Fruit fly (Drosophila melanogaster) whole organism, embryonic: ENCODE measurements around the gene CG7296.

Experiments
- Blimp-1 ChIP-seq: fragments of 200-800 bp; sonication (Bioruptor generic); optimal IDR thresholded peaks from 3 replicates; lab custom pipeline; 2018; ENCODE audit warnings: missing biosample characterization, missing genetic modification characterization, mild to moderate bottlenecking, moderate library complexity, missing genetic modification reagents
- BtbVII ChIP-seq: fragments of 200-800 bp; sonication (Bioruptor generic); optimal IDR thresholded peaks from 3 replicates; lab custom pipeline; 2017; ENCODE audit warnings: missing biosample characterization, mild to moderate bottlenecking, missing genetic modification characterization
- Bteb2 ChIP-seq: fragments of 200-800 bp; sonication (Bioruptor generic); optimal IDR thresholded peaks from 2 replicates; lab custom pipeline; 2016; ENCODE audit warnings: missing biosample characterization, missing genetic modification characterization
- CG10267 ChIP-seq: fragments of 200-800 bp; sonication (Bioruptor generic); optimal IDR thresholded peaks from 2 replicates; lab custom pipeline; 2018; ENCODE audit warnings: missing biosample characterization, mild to moderate bottlenecking, missing genetic modification characterization, moderate library complexity
- CG12659 ChIP-seq: fragments of 200-800 bp; sonication (Bioruptor generic); optimal IDR thresholded peaks from 3 replicates; lab custom pipeline; 2017; ENCODE audit warnings: mild to moderate bottlenecking, missing biosample characterization, missing genetic modification reagents, missing genetic modification characterization
- CG15514 ChIP-seq: fragments of 200-800 bp; sonication (Bioruptor generic); optimal IDR thresholded peaks from 3 replicates; lab custom pipeline; 2017; ENCODE audit warnings: missing biosample characterization, missing genetic modification characterization, mild to moderate bottlenecking, moderate library complexity, missing genetic modification reagents
- CG15696 ChIP-seq: fragments of 200-800 bp; sonication (Bioruptor generic); optimal IDR thresholded peaks from 2 replicates; lab custom pipeline; 2019; ENCODE audit warnings: missing biosample characterization, mild to moderate bottlenecking, missing genetic modification characterization, moderate library complexity
- CG17361 ChIP-seq: fragments of 200-800 bp; sonication (Bioruptor generic); IDR thresholded peaks from 3 replicates; pipeline ENCODE4 v1.3.6; 2022; ENCODE audit warnings: missing biosample characterization, missing genetic modification characterization
- CG2712 ChIP-seq: fragments of 200-800 bp; optimal IDR thresholded peaks from 3 replicates; lab custom pipeline; 2019; ENCODE audit warnings: missing biosample characterization, mild to moderate bottlenecking, missing genetic modification characterization, moderate library complexity
- CG30431 ChIP-seq: fragments of 200-800 bp; sonication (Bioruptor generic); optimal IDR thresholded peaks from 2 replicates; lab custom pipeline; 2017; ENCODE audit warnings: missing biosample characterization, missing genetic modification characterization
- CG3281 ChIP-seq: fragments of 200-800 bp; sonication (Bioruptor generic); optimal IDR thresholded peaks from 3 replicates; lab custom pipeline; 2017; ENCODE audit warnings: missing biosample characterization, mild to moderate bottlenecking, missing genetic modification characterization
- CG34422 ChIP-seq: fragments of 200-800 bp; sonication (Bioruptor generic); IDR thresholded peaks from 3 replicates; pipeline ENCODE4 v1.3.6; 2022; ENCODE audit warnings: missing biosample characterization, missing genetic modification characterization
- CG4328 ChIP-seq: fragments of 200-800 bp; sonication (Bioruptor generic); optimal IDR thresholded peaks from 3 replicates; lab custom pipeline; 2017; ENCODE audit warnings: missing biosample characterization, missing genetic modification reagents, missing genetic modification characterization
- CG6175 ChIP-seq: fragments of 200-800 bp; sonication (Bioruptor generic); IDR thresholded peaks from 3 replicates; pipeline ENCODE4 v1.3.6; 2022; ENCODE audit warnings: missing biosample characterization, missing genetic modification characterization
- CG6254 ChIP-seq: fragments of 200-800 bp; sonication (Bioruptor generic); optimal IDR thresholded peaks from 3 replicates; lab custom pipeline; 2017; ENCODE audit warnings: mild to moderate bottlenecking, missing biosample characterization, missing genetic modification reagents, missing genetic modification characterization
- CG7987 ChIP-seq: fragments of 200-800 bp; sonication (Bioruptor generic); optimal IDR thresholded peaks from 2 replicates; lab custom pipeline; 2018; ENCODE audit warnings: missing biosample characterization, mild to moderate bottlenecking, missing genetic modification characterization, moderate library complexity
- CG9437 ChIP-seq: fragments of 200-800 bp; sonication (Bioruptor generic); optimal IDR thresholded peaks from 2 replicates; lab custom pipeline; 2018; ENCODE audit warnings: missing biosample characterization, mild to moderate bottlenecking, missing genetic modification characterization
- Dip2 ChIP-seq: fragments of 200-800 bp; sonication (Bioruptor generic); IDR thresholded peaks from 2 replicates; pipeline ENCODE4 v1.3.6; 2022; ENCODE audit warnings: missing biosample characterization, missing genetic modification characterization
- Drgx ChIP-seq: fragments of 200-800 bp; sonication (Bioruptor generic); IDR thresholded peaks from 2 replicates; pipeline ENCODE4 v1.3.6; 2022; ENCODE audit warnings: missing biosample characterization, missing genetic modification characterization
- E2f1 ChIP-seq: fragments of 200-800 bp; sonication (Bioruptor generic); IDR thresholded peaks from 2 replicates; pipeline ENCODE4 v1.3.6; 2022; ENCODE audit warnings: missing biosample characterization, missing genetic modification characterization
- E2f2 ChIP-seq: fragments of 200-800 bp; sonication (Bioruptor generic); IDR thresholded peaks from 2 replicates; pipeline ENCODE4 v1.3.6; 2022; ENCODE audit warnings: missing biosample characterization, missing genetic modification characterization
- Elba2 ChIP-seq: fragments of 200-800 bp; sonication (Bioruptor generic); optimal IDR thresholded peaks from 3 replicates; lab custom pipeline; 2016; ENCODE audit warnings: missing biosample characterization, missing genetic modification characterization
- Gug ChIP-seq: fragments of 200-800 bp; sonication (Bioruptor generic); IDR thresholded peaks from 4 replicates; pipeline ENCODE4 v1.3.6; 2022; ENCODE audit warnings: missing biosample characterization, missing genetic modification characterization
- HLH4C ChIP-seq: fragments of 200-800 bp; sonication (Bioruptor generic); IDR thresholded peaks from 3 replicates; pipeline ENCODE4 v1.3.6; 2022; ENCODE audit warnings: missing biosample characterization, missing genetic modification characterization; ENCODE audit not compliant: partially characterized antibody
- Hmr ChIP-seq: fragments of 200-800 bp; sonication (Bioruptor generic); optimal IDR thresholded peaks from 3 replicates; lab custom pipeline; 2017; ENCODE audit warnings: mild to moderate bottlenecking, missing biosample characterization, missing genetic modification reagents, missing genetic modification characterization
- NK7.1 ChIP-seq: fragments of 200-800 bp; sonication (Bioruptor generic); optimal IDR thresholded peaks from 3 replicates; lab custom pipeline; 2016; ENCODE audit warnings: missing biosample characterization, missing genetic modification characterization
- Ravus ChIP-seq: fragments of 200-800 bp; sonication (Bioruptor generic); IDR thresholded peaks from 2 replicates; pipeline ENCODE4 v1.3.6; 2022; ENCODE audit warnings: missing biosample characterization, missing genetic modification characterization
- Sin3A ChIP-seq: fragments of >200 bp; optimal IDR thresholded peaks from 2 replicates; lab custom pipeline; 2018
- Sox100B ChIP-seq: fragments of 200-800 bp; sonication (Bioruptor generic); optimal IDR thresholded peaks from 3 replicates; lab custom pipeline; 2018; ENCODE audit warnings: missing biosample characterization, mild to moderate bottlenecking, missing genetic modification characterization
- Sry-β ChIP-seq: fragments of 200-800 bp; sonication (Bioruptor generic); optimal IDR thresholded peaks from 2 replicates; lab custom pipeline; 2018; ENCODE audit warnings: missing biosample characterization, mild to moderate bottlenecking, missing genetic modification characterization, moderate library complexity
- ac ChIP-seq: fragments of 200-800 bp; sonication (Bioruptor generic); optimal IDR thresholded peaks from 3 replicates; lab custom pipeline; 2017; ENCODE audit warnings: missing biosample characterization, mild to moderate bottlenecking, missing genetic modification characterization
- bigmax ChIP-seq: fragments of 200-800 bp; sonication (Bioruptor generic); optimal IDR thresholded peaks from 2 replicates; lab custom pipeline; 2018; ENCODE audit warnings: missing biosample characterization, mild to moderate bottlenecking, missing genetic modification characterization
- bowl ChIP-seq: fragments of 200-800 bp; sonication (Bioruptor generic); IDR thresholded peaks from 2 replicates; pipeline ENCODE4 v1.3.6; 2022; ENCODE audit warnings: missing biosample characterization, missing genetic modification characterization
- chif ChIP-seq, 2 experiments: fragments of 200-800 bp; sonication (Bioruptor generic); optimal IDR thresholded peaks; 3 replicates each; lab custom pipeline; 2016; ENCODE audit warnings: missing biosample characterization in 2 of 2, missing genetic modification characterization in 2 of 2
- dm ChIP-seq: fragments of 200-800 bp; sonication (Bioruptor generic); optimal IDR thresholded peaks from 3 replicates; lab custom pipeline; 2016; ENCODE audit warnings: missing biosample characterization, missing genetic modification characterization
- dysf ChIP-seq: fragments of 200-800 bp; sonication (Bioruptor generic); IDR thresholded peaks from 3 replicates; pipeline ENCODE4 v1.3.6; 2022; ENCODE audit warnings: missing biosample characterization, missing genetic modification characterization
- eve ChIP-seq, 2 experiments: fragments of >200 bp; optimal IDR thresholded peaks; 2 replicates each; lab custom pipeline; 2017; ENCODE audit warnings: missing biosample characterization in 2 of 2, missing genetic modification characterization in 2 of 2
- fru ChIP-seq: fragments of >200 bp; optimal IDR thresholded peaks from 2 replicates; lab custom pipeline; 2017
- gt ChIP-seq: fragments of 200-800 bp; sonication (Bioruptor generic); IDR thresholded peaks from 2 replicates; pipeline ENCODE4 v1.3.6; 2022; ENCODE audit warnings: missing biosample characterization, missing genetic modification characterization
- kay ChIP-seq: fragments of 200-800 bp; sonication (Bioruptor generic); optimal IDR thresholded peaks from 2 replicates; lab custom pipeline; 2016; ENCODE audit warnings: missing biosample characterization, missing genetic modification characterization
- lbe ChIP-seq: fragments of 200-800 bp; sonication (Bioruptor generic); optimal IDR thresholded peaks from 2 replicates; lab custom pipeline; 2016; ENCODE audit warnings: missing biosample characterization, mild to moderate bottlenecking, missing genetic modification characterization
- luna ChIP-seq: fragments of 200-800 bp; sonication (Bioruptor generic); optimal IDR thresholded peaks from 2 replicates; lab custom pipeline; 2016; ENCODE audit warnings: missing biosample characterization, missing genetic modification characterization
- mld ChIP-seq: fragments of 200-800 bp; sonication (Bioruptor generic); IDR thresholded peaks from 3 replicates; pipeline ENCODE4 v1.3.6; 2022; ENCODE audit warnings: missing biosample characterization, missing genetic modification characterization; ENCODE audit not compliant: partially characterized antibody
- odd ChIP-seq: fragments of 200-800 bp; sonication (Bioruptor generic); optimal IDR thresholded peaks from 2 replicates; lab custom pipeline; 2017; ENCODE audit warnings: missing biosample characterization, mild to moderate bottlenecking, missing genetic modification characterization
- pb ChIP-seq: fragments of 200-800 bp; sonication (Bioruptor generic); optimal IDR thresholded peaks from 3 replicates; lab custom pipeline; 2016; ENCODE audit warnings: missing biosample characterization, missing genetic modification characterization
- sim ChIP-seq: fragments of 200-800 bp; sonication (Bioruptor generic); IDR thresholded peaks from 2 replicates; pipeline ENCODE4 v1.3.6; 2022; ENCODE audit warnings: missing biosample characterization, missing genetic modification characterization
- slbo ChIP-seq: fragments of 200-800 bp; sonication (Bioruptor generic); IDR thresholded peaks from 2 replicates; pipeline ENCODE4 v1.3.6; 2022; ENCODE audit warnings: missing biosample characterization, missing genetic modification characterization
- sna ChIP-seq: fragments of 200-800 bp; sonication (Bioruptor generic); IDR thresholded peaks from 2 replicates; pipeline ENCODE4 v1.3.6; 2022; ENCODE audit warnings: missing biosample characterization, missing genetic modification characterization; ENCODE audit not compliant: partially characterized antibody
- ssp ChIP-seq: fragments of 200-800 bp; sonication (Bioruptor generic); IDR thresholded peaks from 2 replicates; pipeline ENCODE4 v1.3.6; 2022; ENCODE audit warnings: missing biosample characterization, missing genetic modification characterization
- sug ChIP-seq: fragments of 200-800 bp; optimal IDR thresholded peaks from 2 replicates; lab custom pipeline; 2019; ENCODE audit warnings: missing biosample characterization, mild to moderate bottlenecking, missing genetic modification characterization, moderate library complexity
- toy ChIP-seq: fragments of 200-800 bp; sonication (Bioruptor generic); IDR thresholded peaks from 2 replicates; pipeline ENCODE4 v1.3.6; 2022; ENCODE audit warnings: missing biosample characterization, missing genetic modification characterization

The CG7296 gene

DNA sequence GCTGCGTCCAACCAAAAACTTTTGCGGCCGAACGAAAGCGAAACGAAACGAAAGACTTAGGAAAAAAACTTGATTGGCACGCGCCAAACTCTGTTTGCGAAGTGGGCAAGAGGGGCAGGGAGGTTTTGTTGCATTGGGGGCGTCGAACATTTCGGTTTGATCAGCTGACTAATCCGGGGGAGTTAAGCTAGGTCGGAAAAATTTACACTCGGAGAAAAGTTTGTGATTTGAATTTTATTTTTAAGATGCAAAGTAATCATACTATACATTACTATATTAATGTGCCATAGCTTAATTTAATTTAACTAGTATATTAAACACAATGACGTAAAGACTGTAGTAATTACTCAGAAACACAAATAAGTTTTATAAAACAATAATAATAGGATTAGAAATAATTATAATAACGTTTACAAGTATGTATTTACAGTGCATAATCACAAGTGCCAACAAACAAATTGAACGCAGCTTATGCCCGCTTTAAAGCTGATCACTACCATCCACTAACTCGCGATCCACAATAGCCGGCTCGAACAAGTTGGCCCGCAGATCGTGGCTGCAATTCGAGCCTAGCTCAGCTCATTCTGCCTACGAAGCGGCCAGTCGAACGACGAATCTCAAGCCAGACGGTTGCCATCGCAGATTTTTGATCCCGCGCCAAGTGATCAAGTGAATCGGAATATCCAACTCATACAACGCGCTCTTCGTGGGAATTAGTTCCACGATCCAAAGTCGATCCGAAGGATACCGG, 25.2 kb downstream of the CG7296 start, which contains the start of gene CG31871 (continued):
- TF ChIP-seq chif (GFP tag; optimal IDR thresholded peaks at IDR 0.05; lab: Kevin White, UChicago): peak in 1 of 2 experiments; percentile 12
- no peak for TF ChIP-seq HLH4C
- no peak for TF ChIP-seq luna
- TF ChIP-seq CG9437 (GFP tag; lab: Kevin White, UChicago): peak; percentile 65
- TF ChIP-seq sug: no peak
- TF ChIP-seq Dip2 (GFP tag; lab: Robert Waterston, UW): no peak
- TF ChIP-seq CG6175: peak; percentile 52; the same call in 1 of the 3 replicates
- TF ChIP-seq sim (GFP tag; lab: Robert Waterston, UW): no peak
- peak; percentile 88 for TF ChIP-seq CG2712
- no peak for TF ChIP-seq dm (GFP tag; lab: Kevin White, UChicago)
- TF ChIP-seq dysf (GFP tag; lab: Robert Waterston, UW): peak; percentile 81
- TF ChIP-seq CG17361 (GFP tag; lab: Robert Waterston, UW): peak; percentile 87
- peak; percentile 89 for TF ChIP-seq Blimp-1 (GFP tag; lab: Kevin White, UChicago)
- TF ChIP-seq CG15514: peak; percentile 32
- TF ChIP-seq Hmr: peak; percentile 58
- no peak for TF ChIP-seq bigmax
- TF ChIP-seq kay: no peak
- TF ChIP-seq pb (GFP tag; lab: Kevin White, UChicago): no peak
- TF ChIP-seq E2f1 (GFP tag; lab: Robert Waterston, UW): peak; percentile 67
- TF ChIP-seq Sry-β (GFP tag; lab: Kevin White, UChicago): no peak
- no peak for TF ChIP-seq CG4328
- peak; percentile 64 for TF ChIP-seq slbo (GFP tag; lab: Robert Waterston, UW)
- no peak for TF ChIP-seq Bteb2
- TF ChIP-seq ssp: peak; percentile 61
- TF ChIP-seq Sox100B (GFP tag; lab: Kevin White, UChicago): peak; percentile 84
- no peak for TF ChIP-seq mld (GFP tag; lab: Robert Waterston, UW)
- no peak; the same call in 1 of the 2 replicates for TF ChIP-seq bowl (GFP tag; lab: Robert Waterston, UW)
- TF ChIP-seq CG7987 (GFP tag; lab: Kevin White, UChicago): no peak
- TF ChIP-seq CG12659: peak; percentile 71
- no peak for TF ChIP-seq gt
- TF ChIP-seq Ravus: no peak
- TF ChIP-seq Gug: no peak
- TF ChIP-seq NK7.1 (GFP tag; lab: Kevin White, UChicago): no peak
- TF ChIP-seq E2f2 (GFP tag; lab: Robert Waterston, UW): peak; percentile 39; the same call in 1 of the 2 replicates
- no peak for TF ChIP-seq Elba2
- TF ChIP-seq fru: no peak
- TF ChIP-seq CG10267 (tag; lab: Kevin White, UChicago): peak; percentile 72
- TF ChIP-seq toy (GFP tag; lab: Robert Waterston, UW): no peak
- TF ChIP-seq Drgx (GFP tag; lab: Robert Waterston, UW): peak; percentile 83
- peak; percentile 35 for TF ChIP-seq CG6254 (GFP tag; lab: Kevin White, UChicago)
- peak; percentile 59 for TF ChIP-seq odd
- no peak for TF ChIP-seq Sin3A
- peak; percentile 70; the same call in 2 of the 3 replicates for TF ChIP-seq CG34422 (GFP tag; lab: Robert Waterston, UW)
- no peak for TF ChIP-seq CG30431 (GFP tag; lab: Kevin White, UChicago)
- TF ChIP-seq lbe: no peak
- no peak for TF ChIP-seq sna (GFP tag; lab: Robert Waterston, UW)
- TF ChIP-seq CG3281 (GFP tag; lab: Kevin White, UChicago): peak; percentile 56
- TF ChIP-seq CG15696: peak; percentile 16
- peak in 1 of 2 experiments; percentile 77 for TF ChIP-seq eve (GFP tag; optimal IDR thresholded peaks at IDR 0.05; lab: Kevin White, UChicago)
- peak; percentile 56 for TF ChIP-seq BtbVII
- TF ChIP-seq ac (GFP tag; lab: Kevin White, UChicago): no peak
